Worm (Caenorhabditis elegans) whole organism, L4 larva: ENCODE data around the gene F46F5.11.

Experiments used
- R02D3.7 ChIP-seq: fragments of 150-350 bp; sonication (generic microtip); optimal IDR thresholded peaks from 3 replicates; lab custom pipeline; 2014; ENCODE audit warnings: missing biosample characterization, missing genetic modification characterization
- ama-1 ChIP-seq: fragments of 150-350 bp; optimal IDR thresholded peaks from 2 replicates; lab custom pipeline; 2014; ENCODE audit warnings: inconsistent platforms, mixed read lengths
- dpl-1 ChIP-seq: fragments of 150-350 bp; optimal IDR thresholded peaks from 2 replicates; lab custom pipeline; 2014; ENCODE audit warnings: missing biosample characterization, missing genetic modification reagents, missing genetic modification characterization
- lin-39 ChIP-seq: fragments of 150-350 bp; optimal IDR thresholded peaks from 2 replicates; lab custom pipeline; 2014; ENCODE audit warnings: missing biosample characterization, missing genetic modification reagents, missing genetic modification characterization
- nhr-77 ChIP-seq: fragments of 150-350 bp; optimal IDR thresholded peaks from 2 replicates; lab custom pipeline; 2014; ENCODE audit warnings: missing biosample characterization, missing genetic modification characterization
- skn-1 ChIP-seq: fragments of 150-350 bp; optimal IDR thresholded peaks from 2 replicates; lab custom pipeline; 2014; ENCODE audit warnings: missing biosample characterization, missing genetic modification characterization

DNA sequence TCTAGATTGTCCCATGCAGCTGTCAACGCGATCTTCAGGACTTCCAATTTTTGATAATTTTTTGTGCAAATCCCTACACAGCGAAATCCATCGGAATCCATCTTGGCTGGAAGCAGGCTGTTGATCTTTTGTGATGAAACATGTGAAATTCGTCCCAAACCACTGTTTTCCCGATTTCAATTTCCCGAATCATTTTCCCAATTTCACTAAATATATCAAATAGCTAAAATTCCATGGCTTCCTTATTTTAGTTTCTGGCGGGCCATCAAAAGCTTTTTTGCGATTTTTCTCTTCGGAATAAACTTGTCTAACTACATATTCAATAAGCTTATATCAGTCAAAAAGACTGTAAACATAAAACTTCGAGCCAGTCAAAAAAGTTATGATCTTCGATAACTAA, 13.0 kb downstream of the F46F5.11 start, which contains the start of gene F46F5.8:
- TF ChIP-seq ama-1 (lab: Kevin White, UChicago) (no peak), R02D3.7 (tag; lab: Kevin White, UChicago) (no peak), skn-1 (tag; lab: Kevin White, UChicago) (no peak), dpl-1 (no peak), lin-39 (tag; lab: Kevin White, UChicago) (no peak), nhr-77 (tag; lab: Kevin White, UChicago) (no peak)
